Worm (Caenorhabditis elegans) whole organism, L4 larva: ENCODE measurements around the gene ttbk-8.1.

Source experiments
- R02D3.7 ChIP-seq: fragments of 150-350 bp; sonication (generic microtip); optimal IDR thresholded peaks from 3 replicates; lab custom pipeline; 2014; ENCODE audit warnings: missing biosample characterization, missing genetic modification characterization
- T20F7.1 ChIP-seq: fragments of 200-800 bp; sonication (Bioruptor generic); optimal IDR thresholded peaks from 2 replicates; lab custom pipeline; 2018; ENCODE audit warnings: mild to moderate bottlenecking, missing genetic modification characterization, missing compliant biosample characterization
- Y75B8A.6 ChIP-seq: fragments of 200-800 bp; sonication (Bioruptor generic); IDR thresholded peaks from 2 replicates; pipeline ENCODE4 v1.3.6; 2022; ENCODE audit warnings: missing genetic modification reagents, missing genetic modification characterization, missing compliant biosample characterization
- ZK546.5 ChIP-seq, 2 experiments: sonication (generic microtip); optimal IDR thresholded peaks; 2 replicates each; lab custom pipeline; 2017; ENCODE audit warnings: missing biosample characterization in 2 of 2, missing genetic modification characterization in 2 of 2
- ama-1 ChIP-seq: fragments of 150-350 bp; optimal IDR thresholded peaks from 2 replicates; lab custom pipeline; 2014; ENCODE audit warnings: inconsistent platforms, mixed read lengths
- ces-1 ChIP-seq: fragments of 150-350 bp; sonication (generic microtip); optimal IDR thresholded peaks from 4 replicates; lab custom pipeline; 2014; ENCODE audit warnings: missing biosample characterization, missing genetic modification reagents, missing genetic modification characterization
- cey-2 ChIP-seq: sonication (generic microtip); optimal IDR thresholded peaks from 3 replicates; lab custom pipeline; 2017; ENCODE audit warnings: missing genetic modification characterization, mild to moderate bottlenecking, missing compliant biosample characterization, antibody characterized with exemption, borderline replicate concordance; ENCODE audit not compliant: insufficient read depth
- dmd-8 ChIP-seq: fragments of 200-800 bp; sonication (Bioruptor generic); IDR thresholded peaks from 2 replicates; pipeline ENCODE4 v1.3.6; 2022; ENCODE audit warnings: missing genetic modification characterization, missing compliant biosample characterization
- lin-39 ChIP-seq: fragments of 150-350 bp; optimal IDR thresholded peaks from 2 replicates; lab custom pipeline; 2014; ENCODE audit warnings: missing biosample characterization, missing genetic modification reagents, missing genetic modification characterization
- mdl-1 ChIP-seq, 2 experiments: fragments of 150-350 bp in 1 of 2; sonication (generic microtip) in 1 of 2; optimal IDR thresholded peaks; 2 replicates each; lab custom pipeline; 2014 to 2017; ENCODE audit warnings: missing biosample characterization in 2 of 2, missing genetic modification characterization in 2 of 2
- nhr-77 ChIP-seq: fragments of 150-350 bp; optimal IDR thresholded peaks from 2 replicates; lab custom pipeline; 2014; ENCODE audit warnings: missing biosample characterization, missing genetic modification characterization
- pha-4 ChIP-seq, 2 experiments: fragments of 150-350 bp in 1 of 2; fragments of 200-800 bp in 1 of 2; sonication (Bioruptor generic) in 1 of 2; IDR thresholded peaks in 1 of 2; optimal IDR thresholded peaks in 1 of 2; 2 replicates each; pipeline versions ENCODE4 v1.3.6 to Lab custom; 2014 to 2022; ENCODE audit warnings: missing genetic modification characterization in 2 of 2, missing genetic modification reagents in 2 of 2, missing biosample characterization in 1 of 2, missing compliant biosample characterization in 1 of 2
- zfp-2 ChIP-seq: sonication (generic microtip); optimal IDR thresholded peaks from 2 replicates; lab custom pipeline; 2016; ENCODE audit warnings: mild to moderate bottlenecking, missing genetic modification characterization, missing compliant biosample characterization
- zip-2 ChIP-seq: fragments of 150-350 bp; optimal IDR thresholded peaks from 2 replicates; lab custom pipeline; 2014; ENCODE audit warnings: missing biosample characterization, missing genetic modification characterization

DNA sequence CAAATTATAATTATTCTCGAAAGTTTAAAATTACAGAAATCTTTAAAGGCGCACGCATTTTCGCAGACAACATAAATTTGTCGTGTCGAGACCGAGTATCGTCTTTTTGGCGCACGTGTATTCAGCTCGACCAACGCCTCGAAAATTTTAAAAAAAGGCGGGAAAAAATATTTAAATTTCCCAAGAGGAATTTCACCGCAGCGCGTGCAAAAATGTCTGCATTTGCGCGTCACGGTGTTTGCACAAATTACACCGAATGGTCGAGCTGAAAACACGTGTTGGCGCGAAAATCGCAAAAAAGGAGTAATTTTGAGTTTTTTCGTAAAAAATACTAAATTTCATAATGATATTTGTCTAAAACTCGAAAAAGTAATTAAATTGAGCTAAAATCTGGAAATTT is 21.4 kb upstream of the ttbk-8.1 start:
- TF ChIP-seq cey-2 (tag; lab: Kevin White, UChicago), result no peak
- TF ChIP-seq pha-4 (GFP tag; IDR thresholded peaks at IDR 0.05; lab: Robert Waterston, UW), result no peak
- TF ChIP-seq pha-4 (tag; optimal IDR thresholded peaks at IDR 0.05; lab: Kevin White, UChicago), result no peak
- TF ChIP-seq ces-1 (GFP tag; lab: Kevin White, UChicago), result no peak
- TF ChIP-seq zfp-2 (tag; lab: Kevin White, UChicago), result no peak
- TF ChIP-seq lin-39 (tag; lab: Kevin White, UChicago), result no peak
- no peak for TF ChIP-seq mdl-1 (tag; optimal IDR thresholded peaks at IDR 0.05; lab: Kevin White, UChicago)
- TF ChIP-seq dmd-8 (GFP tag; lab: Robert Waterston, UW), result no peak
- TF ChIP-seq ama-1, result no peak
- no peak for TF ChIP-seq Y75B8A.6 (GFP tag; lab: Robert Waterston, UW)
- no peak for TF ChIP-seq ZK546.5 (tag; optimal IDR thresholded peaks at IDR 0.05; lab: Kevin White, UChicago)
- no peak for TF ChIP-seq R02D3.7 (tag; lab: Kevin White, UChicago)
- TF ChIP-seq zip-2 (tag; lab: Kevin White, UChicago), result no peak
- no peak for TF ChIP-seq T20F7.1
- no peak for TF ChIP-seq nhr-77 (tag; lab: Kevin White, UChicago)
